Fruit fly (Drosophila melanogaster) S2 (cell line): Measurements from ENCODE around the gene CG13983.

Source experiments
- CG8478 ChIP-seq: fragments of >200 bp; optimal IDR thresholded peaks from 2 replicates; lab custom pipeline; 2018
- CTCF ChIP-seq, 2 experiments: fragments of >200 bp; optimal IDR thresholded peaks; 2 replicates each; lab custom pipeline; 2018

dm6 chr2L:6249421-6249820, 14.9 kb downstream of the CG13983 start:
- TF ChIP-seq CG8478 (lab: Kevin White, UChicago) (no peak), CTCF (optimal IDR thresholded peaks at IDR 0.05; lab: Kevin White, UChicago) (no peak)
